Worm (Caenorhabditis elegans) whole organism, L1 larva: ENCODE measurements around the gene kin-36.
A peak's percentile ranks its signal among the peaks of the same experiment; 100 is the strongest.

Experiments used
- C04F5.9 ChIP-seq: sonication (generic microtip); optimal IDR thresholded peaks from 2 replicates; lab custom pipeline; 2016; ENCODE audit warnings: missing genetic modification characterization, missing compliant biosample characterization
- C34B4.2 ChIP-seq: sonication (generic microtip); optimal IDR thresholded peaks from 2 replicates; lab custom pipeline; 2017; ENCODE audit warnings: mild to moderate bottlenecking, missing genetic modification characterization, missing compliant biosample characterization
- F16B12.6 ChIP-seq: fragments of 150-350 bp; optimal IDR thresholded peaks from 2 replicates; lab custom pipeline; 2014; ENCODE audit warnings: missing biosample characterization, missing genetic modification characterization
- blmp-1 ChIP-seq: fragments of 150-350 bp; optimal IDR thresholded peaks from 2 replicates; lab custom pipeline; 2014; ENCODE audit warnings: missing biosample characterization, missing genetic modification characterization
- ceh-8 ChIP-seq: fragments of 200-800 bp; sonication (Bioruptor generic); optimal IDR thresholded peaks from 2 replicates; lab custom pipeline; 2018; ENCODE audit warnings: mild to moderate bottlenecking, missing genetic modification characterization, moderate library complexity, missing compliant biosample characterization
- ceh-82 ChIP-seq, 3 experiments: fragments of 150-350 bp in 1 of 3; sonication (generic microtip) in 2 of 3; optimal IDR thresholded peaks; 2 replicates each; lab custom pipeline; 2014 to 2017; ENCODE audit warnings: missing biosample characterization in 3 of 3, missing genetic modification characterization in 3 of 3
- ceh-88 ChIP-seq: fragments of 200-800 bp; sonication (Bioruptor generic); IDR thresholded peaks from 2 replicates; pipeline ENCODE4 v1.3.6; 2022; ENCODE audit warnings: missing genetic modification characterization, missing compliant biosample characterization
- ceh-90 ChIP-seq: sonication (generic microtip); optimal IDR thresholded peaks from 2 replicates; lab custom pipeline; 2016; ENCODE audit warnings: missing genetic modification characterization, missing compliant biosample characterization
- dpl-1 ChIP-seq, 3 experiments: fragments of 150-350 bp in 2 of 3; sonication (generic microtip) in 1 of 3; optimal IDR thresholded peaks; 2 replicates each; lab custom pipeline; 2014 to 2017; ENCODE audit warnings: missing biosample characterization in 3 of 3, missing genetic modification characterization in 3 of 3, missing genetic modification reagents in 3 of 3
- dsc-1 ChIP-seq: sonication (generic microtip); optimal IDR thresholded peaks from 2 replicates; lab custom pipeline; 2016; ENCODE audit warnings: mild to moderate bottlenecking, missing genetic modification characterization, missing compliant biosample characterization
- efl-1 ChIP-seq, 4 experiments: fragments of 150-350 bp; optimal IDR thresholded peaks in 3 of 4; peaks in 1 of 4; 1 replicate in 1 of 4; 2 replicates in 3 of 4; lab custom pipeline; 2014; ENCODE audit warnings: missing biosample characterization in 2 of 4, missing genetic modification characterization in 2 of 4, missing genetic modification reagents in 2 of 4
- egl-13 ChIP-seq: sonication (generic microtip); optimal IDR thresholded peaks from 2 replicates; lab custom pipeline; 2016; ENCODE audit warnings: missing genotype, missing genetic modification reagents, missing genetic modification characterization, missing compliant biosample characterization
- elt-2 ChIP-seq: sonication (generic microtip); optimal IDR thresholded peaks from 2 replicates; lab custom pipeline; 2016; ENCODE audit warnings: missing genetic modification characterization, mild to moderate bottlenecking, inconsistent platforms, missing compliant biosample characterization, missing genetic modification reagents
- elt-3 ChIP-seq, 6 experiments: fragments of 150-350 bp in 1 of 6; sonication (generic microtip); optimal IDR thresholded peaks; 2 replicates each; lab custom pipeline; 2017 to 2018; ENCODE audit warnings: missing biosample characterization in 6 of 6, missing genetic modification characterization in 6 of 6, inconsistent platforms in 1 of 6
- ets-5 ChIP-seq: fragments of 200-800 bp; sonication (Bioruptor generic); IDR thresholded peaks from 2 replicates; pipeline ENCODE4 v1.3.6; 2022; ENCODE audit warnings: missing genetic modification characterization, missing compliant biosample characterization
- fkh-8 ChIP-seq: sonication (generic microtip); optimal IDR thresholded peaks from 2 replicates; lab custom pipeline; 2016; ENCODE audit warnings: mild to moderate bottlenecking, missing genetic modification characterization, missing compliant biosample characterization
- fos-1 ChIP-seq: fragments of 150-350 bp; optimal IDR thresholded peaks from 2 replicates; lab custom pipeline; 2014; ENCODE audit warnings: missing biosample characterization, missing genetic modification characterization
- grh-1 ChIP-seq: fragments of 200-800 bp; sonication (Bioruptor generic); IDR thresholded peaks from 2 replicates; pipeline ENCODE4 v1.3.6; 2022; ENCODE audit warnings: missing genetic modification reagents, missing genetic modification characterization, missing compliant biosample characterization
- irx-1 ChIP-seq: sonication (generic microtip); optimal IDR thresholded peaks from 2 replicates; lab custom pipeline; 2016; ENCODE audit warnings: missing genetic modification characterization, missing compliant biosample characterization
- isw-1 ChIP-seq: fragments of 200-800 bp; sonication (Bioruptor generic); IDR thresholded peaks from 2 replicates; pipeline ENCODE4 v1.3.6; 2022; ENCODE audit warnings: missing genetic modification characterization, missing compliant biosample characterization
- jun-1 ChIP-seq: fragments of 150-350 bp; optimal IDR thresholded peaks from 2 replicates; lab custom pipeline; 2014; ENCODE audit warnings: missing biosample characterization, missing genetic modification reagents, missing genetic modification characterization
- lin-13 ChIP-seq: fragments of 150-350 bp; optimal IDR thresholded peaks from 2 replicates; lab custom pipeline; 2014; ENCODE audit warnings: missing biosample characterization, missing genetic modification reagents, missing genetic modification characterization
- lin-14 ChIP-seq: fragments of 200-800 bp; sonication (Bioruptor generic); optimal IDR thresholded peaks from 2 replicates; lab custom pipeline; 2018; ENCODE audit warnings: mild to moderate bottlenecking, missing genetic modification characterization, moderate library complexity, missing compliant biosample characterization
- lin-15B ChIP-seq: fragments of 150-350 bp; sonication (generic microtip); optimal IDR thresholded peaks from 3 replicates; lab custom pipeline; 2014; ENCODE audit warnings: missing biosample characterization, missing genetic modification characterization
- lin-39 ChIP-seq: fragments of 150-350 bp; optimal IDR thresholded peaks from 2 replicates; lab custom pipeline; 2014; ENCODE audit warnings: missing biosample characterization, missing genetic modification reagents, missing genetic modification characterization
- lsy-2 ChIP-seq, 2 experiments: fragments of 150-350 bp; optimal IDR thresholded peaks; 2 replicates each; lab custom pipeline; 2014; ENCODE audit warnings: missing biosample characterization in 2 of 2, missing genetic modification characterization in 2 of 2
- mab-9 ChIP-seq: fragments of 200-800 bp; sonication (Bioruptor generic); IDR thresholded peaks from 2 replicates; pipeline ENCODE4 v1.3.6; 2022; ENCODE audit warnings: missing genetic modification reagents, missing genetic modification characterization, missing compliant biosample characterization
- mep-1 ChIP-seq: fragments of 150-350 bp; optimal IDR thresholded peaks from 2 replicates; lab custom pipeline; 2014; ENCODE audit warnings: missing biosample characterization, missing genetic modification characterization
- nhr-11 ChIP-seq: fragments of 150-350 bp; optimal IDR thresholded peaks from 2 replicates; lab custom pipeline; 2014; ENCODE audit warnings: missing biosample characterization, missing genetic modification characterization
- nhr-19 ChIP-seq: fragments of 200-800 bp; sonication (Bioruptor generic); conservative IDR thresholded peaks from 2 replicates; pipeline ENCODE4 v1.3.6; 2022; ENCODE audit warnings: missing genetic modification characterization, missing compliant biosample characterization
- nhr-20 ChIP-seq: sonication (generic microtip); optimal IDR thresholded peaks from 2 replicates; lab custom pipeline; 2016; ENCODE audit warnings: mild to moderate bottlenecking, missing genetic modification characterization, missing compliant biosample characterization
- nhr-47 ChIP-seq: sonication (generic microtip); optimal IDR thresholded peaks from 2 replicates; lab custom pipeline; 2016; ENCODE audit warnings: mild to moderate bottlenecking, missing genetic modification characterization, moderate library complexity, missing compliant biosample characterization
- nhr-71 ChIP-seq: sonication (generic microtip); optimal IDR thresholded peaks from 2 replicates; lab custom pipeline; 2016; ENCODE audit warnings: mild to moderate bottlenecking, missing genetic modification characterization, moderate library complexity, missing compliant biosample characterization
- nhr-77 ChIP-seq: fragments of 150-350 bp; optimal IDR thresholded peaks from 2 replicates; lab custom pipeline; 2014; ENCODE audit warnings: missing biosample characterization, missing genetic modification characterization
- nhr-85 ChIP-seq: sonication (generic microtip); peaks from one replicate; lab custom pipeline; 2016; ENCODE audit warnings: missing genetic modification characterization, inconsistent platforms, missing compliant biosample characterization
- nhr-90 ChIP-seq: sonication (generic microtip); optimal IDR thresholded peaks from 2 replicates; lab custom pipeline; 2016; ENCODE audit warnings: mild to moderate bottlenecking, missing genetic modification characterization, missing compliant biosample characterization; ENCODE audit not compliant: poor library complexity
- pax-3 ChIP-seq: fragments of 200-800 bp; sonication (Bioruptor generic); optimal IDR thresholded peaks from 2 replicates; lab custom pipeline; 2018; ENCODE audit warnings: mild to moderate bottlenecking, missing genetic modification characterization, moderate library complexity, missing compliant biosample characterization
- skn-1 ChIP-seq: fragments of 150-350 bp; optimal IDR thresholded peaks from 2 replicates; lab custom pipeline; 2014; ENCODE audit warnings: missing biosample characterization, missing genetic modification characterization
- snu-23 ChIP-seq: sonication (generic microtip); optimal IDR thresholded peaks from 2 replicates; lab custom pipeline; 2016; ENCODE audit warnings: missing genetic modification characterization, missing compliant biosample characterization
- sox-4 ChIP-seq: sonication (generic microtip); optimal IDR thresholded peaks from 2 replicates; lab custom pipeline; 2016; ENCODE audit warnings: missing genetic modification characterization, missing compliant biosample characterization
- tbx-2 ChIP-seq: sonication (generic microtip); optimal IDR thresholded peaks from 2 replicates; lab custom pipeline; 2016; ENCODE audit warnings: missing genetic modification characterization, missing compliant biosample characterization
- unc-86 ChIP-seq: sonication (generic microtip); optimal IDR thresholded peaks from 2 replicates; lab custom pipeline; 2016; ENCODE audit warnings: missing genetic modification characterization, missing compliant biosample characterization
- vab-15 ChIP-seq: sonication (generic microtip); optimal IDR thresholded peaks from 2 replicates; lab custom pipeline; 2017; ENCODE audit warnings: missing genotype, mild to moderate bottlenecking, missing genetic modification characterization, missing compliant biosample characterization
- xbp-1 ChIP-seq: sonication (generic microtip); optimal IDR thresholded peaks from 2 replicates; lab custom pipeline; 2016; ENCODE audit warnings: missing genetic modification characterization, missing compliant biosample characterization
- zip-4 ChIP-seq: fragments of 200-800 bp; sonication (Bioruptor generic); optimal IDR thresholded peaks from 2 replicates; lab custom pipeline; 2018; ENCODE audit warnings: mild to moderate bottlenecking, missing genetic modification characterization, moderate library complexity, missing compliant biosample characterization
- ztf-11 ChIP-seq, 2 experiments: sonication (generic microtip); optimal IDR thresholded peaks; 2 replicates each; lab custom pipeline; 2016 to 2017; ENCODE audit warnings: missing genetic modification characterization in 2 of 2, missing biosample characterization in 1 of 2, missing compliant biosample characterization in 1 of 2
- ztf-4 ChIP-seq: fragments of 150-350 bp; optimal IDR thresholded peaks from 2 replicates; lab custom pipeline; 2014; ENCODE audit warnings: missing biosample characterization, missing genetic modification characterization

kin-36 gene

ce11 chrIV:4725478-4725920 is 46.7 kb downstream of the kin-36 start (continued):
- TF ChIP-seq zip-4 (GFP tag; lab: Kevin White, UChicago) (peak; percentile 63), tbx-2 (tag; lab: Kevin White, UChicago) (peak; percentile 81), ceh-8 (GFP tag; lab: Kevin White, UChicago) (peak; percentile 68), C34B4.2 (tag; lab: Kevin White, UChicago) (peak; percentile 20), nhr-19 (peak; percentile 99), xbp-1 (peak; percentile 79), nhr-90 (tag; lab: Kevin White, UChicago) (peak; percentile 90), dpl-1 (GFP tag; optimal IDR thresholded peaks at IDR 0.05; lab: Kevin White, UChicago) (peak; percentile 47 to 58 (median 50)), lin-39 (tag; lab: Kevin White, UChicago) (peak; percentile 24), snu-23 (GFP tag; lab: Kevin White, UChicago) (peak; percentile 82), ets-5 (GFP tag; lab: Robert Waterston, UW) (peak; percentile 99), ztf-11 (tag; optimal IDR thresholded peaks at IDR 0.05; lab: Kevin White, UChicago) (peak in 1 of 2 experiments; percentile 74), nhr-71 (tag; lab: Kevin White, UChicago) (peak; percentile 94), isw-1 (peak; percentile 99), egl-13 (tag; lab: Kevin White, UChicago) (peak; percentile 68), F16B12.6 (tag; lab: Kevin White, UChicago) (peak; percentile 50)

- TF ChIP-seq elt-3 (tag; optimal IDR thresholded peaks at IDR 0.05; lab: Kevin White, UChicago), result peak in 1 of 6 experiments; percentile 61
- peak; percentile 9 for TF ChIP-seq skn-1
- TF ChIP-seq ceh-90 (tag; lab: Kevin White, UChicago), result peak; percentile 64
- TF ChIP-seq mab-9, result peak; percentile 98
- peak; percentile 86 for TF ChIP-seq C04F5.9 (tag; lab: Kevin White, UChicago)
- peak; percentile 74 for TF ChIP-seq F16B12.6 (tag; lab: Kevin White, UChicago)
- TF ChIP-seq sox-4 (tag; lab: Kevin White, UChicago), result peak; percentile 82
- TF ChIP-seq mep-1 (tag; lab: Kevin White, UChicago), result peak; percentile 63
- TF ChIP-seq lin-15B (tag; lab: Kevin White, UChicago), result peak; percentile 61
- TF ChIP-seq lsy-2 (tag; optimal IDR thresholded peaks at IDR 0.05; lab: Kevin White, UChicago), result peak; percentile 97 to 98
- peak; percentile 93 for TF ChIP-seq nhr-20 (tag; lab: Kevin White, UChicago)
- peak; percentile 99 for TF ChIP-seq grh-1 (GFP tag; lab: Robert Waterston, UW)
- TF ChIP-seq vab-15 (tag; lab: Kevin White, UChicago), result peak; percentile 32
- TF ChIP-seq ceh-82 (tag; optimal IDR thresholded peaks at IDR 0.05; lab: Kevin White, UChicago), result peak; percentile 36 to 44 (median 40)
- TF ChIP-seq nhr-77 (tag; lab: Kevin White, UChicago), result peak; percentile 68
- TF ChIP-seq lin-13, result peak; percentile 39
- peak; percentile 91 for TF ChIP-seq fkh-8 (tag; lab: Kevin White, UChicago)
- peak; percentile 91 for TF ChIP-seq lin-14 (GFP tag; lab: Kevin White, UChicago)
- TF ChIP-seq efl-1 (optimal IDR thresholded peaks at IDR 0.05; lab: Kevin White, UChicago), result peak; percentile 76 to 80
- TF ChIP-seq efl-1 (GFP tag; optimal IDR thresholded peaks at IDR 0.05 in 1 of 2; lab: Kevin White, UChicago), result peak; percentile 64 to 97
- peak; percentile 7 for TF ChIP-seq ztf-4 (tag; lab: Kevin White, UChicago)
- TF ChIP-seq elt-2, result peak; percentile 51
- peak in 1 of 2 experiments; percentile 75 for TF ChIP-seq ztf-11 (tag; optimal IDR thresholded peaks at IDR 0.05; lab: Kevin White, UChicago)
- TF ChIP-seq nhr-71 (tag; lab: Kevin White, UChicago), result peak; percentile 97
- TF ChIP-seq ets-5 (GFP tag; lab: Robert Waterston, UW), result peak; percentile 75; the same call in 1 of the 2 replicates
- TF ChIP-seq nhr-11 (tag; lab: Kevin White, UChicago), result peak; percentile 28
- TF ChIP-seq nhr-19, result peak; percentile 100
- TF ChIP-seq jun-1, result peak; percentile 64
- TF ChIP-seq blmp-1 (tag; lab: Kevin White, UChicago), result peak; percentile 3
- TF ChIP-seq nhr-47 (tag; lab: Kevin White, UChicago), result peak; percentile 98
- peak; percentile 89 for TF ChIP-seq xbp-1
- peak; percentile 56 for TF ChIP-seq zip-4 (GFP tag; lab: Kevin White, UChicago)
- TF ChIP-seq dsc-1 (tag; lab: Kevin White, UChicago), result peak; percentile 93
- TF ChIP-seq nhr-85 (tag; lab: Kevin White, UChicago), result peak; percentile 95
- TF ChIP-seq egl-13 (tag; lab: Kevin White, UChicago), result peak; percentile 84
- peak; percentile 100 for TF ChIP-seq ceh-88
- peak; percentile 99 for TF ChIP-seq isw-1
- peak; percentile 89 for TF ChIP-seq unc-86 (tag; lab: Kevin White, UChicago)
- TF ChIP-seq irx-1 (tag; lab: Kevin White, UChicago), result peak; percentile 85
- TF ChIP-seq tbx-2 (tag; lab: Kevin White, UChicago), result peak; percentile 92
- peak; percentile 89 for TF ChIP-seq pax-3 (tag; lab: Kevin White, UChicago)
- peak; percentile 8 for TF ChIP-seq fos-1 (tag; lab: Kevin White, UChicago)
Measured at ce11 chrIV:4727935-4728334, 49.1 kb downstream of the kin-36 start.
